Comparison of ENCODE assay signal across 5 fruit fly cellular contexts in genomic region chrX:15522426-15523153, dm6.
TF ChIP-seq lines count a peak whose summit lies in the region.

No protein-coding gene starts in this region.

- TF ChIP-seq CTCF in whole organism, embryonic (GFP tag; optimal IDR thresholded peaks at IDR 0.05; lab: Kevin White, UChicago) = no peak

TF ChIP-seq in whole organism, adult, 20 proteins besides CTCF, POLR2A, EP300 and RAD21:
- TF ChIP-seq CG1620 (GFP tag; optimal IDR thresholded peaks at IDR 0.05; lab: Kevin White, UChicago) (no peak), CG7045 (GFP tag; optimal IDR thresholded peaks at IDR 0.05; lab: Kevin White, UChicago) (no peak), tj (GFP tag; optimal IDR thresholded peaks at IDR 0.05; lab: Kevin White, UChicago) (peak; percentile 14)

TF ChIP-seq in whole organism, embryonic, 481 proteins besides CTCF, POLR2A, EP300 and RAD21:
- peak; percentile 1 for TF ChIP-seq CG12155 (GFP tag; optimal IDR thresholded peaks at IDR 0.05; lab: Kevin White, UChicago)
- TF ChIP-seq Hr78 (GFP tag; optimal IDR thresholded peaks at IDR 0.05; lab: Kevin White, UChicago) = peak in 1 of 2 experiments; percentile 72
- peak; percentile 60 for TF ChIP-seq exex (tag; optimal IDR thresholded peaks at IDR 0.05; lab: Kevin White, UChicago)
- TF ChIP-seq CG10543 (GFP tag; optimal IDR thresholded peaks at IDR 0.05; lab: Kevin White, UChicago) = peak; percentile 19
- TF ChIP-seq phol (tag; optimal IDR thresholded peaks at IDR 0.05; lab: Kevin White, UChicago) = no peak
- TF ChIP-seq Med (GFP tag; lab: Kevin White, UChicago) = peak; percentile 51
- peak; percentile 46; the same call in 1 of the 2 replicates for TF ChIP-seq GATAe (GFP tag; conservative IDR thresholded peaks at IDR 0.05; lab: Robert Waterston, UW)
- TF ChIP-seq mirr (GFP tag; optimal IDR thresholded peaks at IDR 0.05; lab: Kevin White, UChicago) = peak; percentile 1
- no peak for TF ChIP-seq peb (GFP tag; IDR thresholded peaks at IDR 0.05; lab: Robert Waterston, UW)
- peak; percentile 75 for TF ChIP-seq sug (tag; optimal IDR thresholded peaks at IDR 0.05; lab: Kevin White, UChicago)
- no peak for TF ChIP-seq CG2116 (GFP tag; optimal IDR thresholded peaks at IDR 0.05; lab: Kevin White, UChicago)
- peak; percentile 96 for TF ChIP-seq grn (GFP tag; optimal IDR thresholded peaks at IDR 0.05; lab: Kevin White, UChicago)
- no peak for TF ChIP-seq hkb (optimal IDR thresholded peaks at IDR 0.05; lab: Kevin White, UChicago)
- TF ChIP-seq hkb (GFP tag; IDR thresholded peaks at IDR 0.05; lab: Robert Waterston, UW) = no peak

TF ChIP-seq in whole organism, prepupa, 60 proteins besides CTCF, POLR2A, EP300 and RAD21 (continues in another document):
- no peak for TF ChIP-seq Sox14 (GFP tag; optimal IDR thresholded peaks at IDR 0.05; lab: Kevin White, UChicago)
- TF ChIP-seq Eip78C (GFP tag; lab: Kevin White, UChicago) = peak; percentile 52
- no peak for TF ChIP-seq achi (GFP tag; optimal IDR thresholded peaks at IDR 0.05; lab: Kevin White, UChicago)
- no peak for TF ChIP-seq CG6276 (GFP tag; optimal IDR thresholded peaks at IDR 0.05; lab: Kevin White, UChicago)
- no peak for TF ChIP-seq ss (GFP tag; optimal IDR thresholded peaks at IDR 0.05; lab: Kevin White, UChicago)
- peak; percentile 73 for TF ChIP-seq svp (GFP tag; lab: Kevin White, UChicago)
- TF ChIP-seq Sox102F (GFP tag; optimal IDR thresholded peaks at IDR 0.05; lab: Kevin White, UChicago) = no peak
- no peak for TF ChIP-seq fkh (GFP tag; optimal IDR thresholded peaks at IDR 0.05; lab: Kevin White, UChicago)
- TF ChIP-seq Ets96B (tag; optimal IDR thresholded peaks at IDR 0.05; lab: Kevin White, UChicago) = no peak
- TF ChIP-seq acj6 (GFP tag; optimal IDR thresholded peaks at IDR 0.05; lab: Kevin White, UChicago) = no peak
- no peak for TF ChIP-seq CG11762 (GFP tag; optimal IDR thresholded peaks at IDR 0.05; lab: Kevin White, UChicago; ENCODE audit: insufficient read depth)
- TF ChIP-seq CG11902 (GFP tag; optimal IDR thresholded peaks at IDR 0.05; lab: Kevin White, UChicago) = no peak
- no peak for TF ChIP-seq Eip93F (GFP tag; optimal IDR thresholded peaks at IDR 0.05; lab: Kevin White, UChicago)
- no peak for TF ChIP-seq CG31627 (GFP tag; optimal IDR thresholded peaks at IDR 0.05; lab: Kevin White, UChicago)
- no peak for TF ChIP-seq CG32006 (GFP tag; optimal IDR thresholded peaks at IDR 0.05; lab: Kevin White, UChicago)
- no peak for TF ChIP-seq CG3919 (GFP tag; optimal IDR thresholded peaks at IDR 0.05; lab: Kevin White, UChicago)
- TF ChIP-seq CG7368 (GFP tag; optimal IDR thresholded peaks at IDR 0.05; lab: Kevin White, UChicago) = no peak
- no peak for TF ChIP-seq CG15336 (GFP tag; IDR thresholded peaks at IDR 0.05; lab: Robert Waterston, UW)
- TF ChIP-seq Gug (GFP tag; IDR thresholded peaks at IDR 0.05; lab: Robert Waterston, UW) = no peak
- TF ChIP-seq fd59A (GFP tag; optimal IDR thresholded peaks at IDR 0.05; lab: Kevin White, UChicago) = no peak
- TF ChIP-seq CG10669 (GFP tag; optimal IDR thresholded peaks at IDR 0.05; lab: Kevin White, UChicago) = peak; percentile 22
- no peak for TF ChIP-seq Ets21C (GFP tag; optimal IDR thresholded peaks at IDR 0.05; lab: Kevin White, UChicago)
- no peak for TF ChIP-seq dsx (GFP tag; optimal IDR thresholded peaks at IDR 0.05; lab: Kevin White, UChicago; ENCODE audit: poor library complexity, severe bottlenecking)
- no peak for TF ChIP-seq fd85E (GFP tag; optimal IDR thresholded peaks at IDR 0.05; lab: Kevin White, UChicago)
- no peak for TF ChIP-seq spab (GFP tag; optimal IDR thresholded peaks at IDR 0.05; lab: Kevin White, UChicago)
- no peak for TF ChIP-seq CG8119 (GFP tag; IDR thresholded peaks at IDR 0.05; lab: Robert Waterston, UW)
- no peak for TF ChIP-seq Hr4 (GFP tag; optimal IDR thresholded peaks at IDR 0.05; lab: Kevin White, UChicago)

TF ChIP-seq in whole organism, pupa, 21 proteins besides CTCF, POLR2A, EP300 and RAD21:
- no peak for TF ChIP-seq D1 (tag; optimal IDR thresholded peaks at IDR 0.05; lab: Kevin White, UChicago)
- TF ChIP-seq CG32121 (GFP tag; IDR thresholded peaks at IDR 0.05; lab: Robert Waterston, UW) = no peak
- peak; percentile 40 for TF ChIP-seq CG8159 (tag; optimal IDR thresholded peaks at IDR 0.05; lab: Kevin White, UChicago)
- TF ChIP-seq CG10348 (GFP tag; IDR thresholded peaks at IDR 0.05; lab: Robert Waterston, UW) = no peak
- TF ChIP-seq EcR (GFP tag; optimal IDR thresholded peaks at IDR 0.05; lab: Kevin White, UChicago) = peak; percentile 66
- no peak for TF ChIP-seq CG4496 (GFP tag; IDR thresholded peaks at IDR 0.05; lab: Robert Waterston, UW)
- no peak for TF ChIP-seq CG34367 (tag; optimal IDR thresholded peaks at IDR 0.05; lab: Kevin White, UChicago)
- no peak for TF ChIP-seq CG9948 (tag; optimal IDR thresholded peaks at IDR 0.05; lab: Kevin White, UChicago)
- no peak for TF ChIP-seq gl (tag; optimal IDR thresholded peaks at IDR 0.05; lab: Kevin White, UChicago)
- TF ChIP-seq CG12605 (GFP tag; IDR thresholded peaks at IDR 0.05; lab: Robert Waterston, UW) = no peak

TF ChIP-seq in whole organism, wandering third instar larva, 38 proteins besides CTCF, POLR2A, EP300 and RAD21:
- no peak for TF ChIP-seq ey (GFP tag; optimal IDR thresholded peaks at IDR 0.05; lab: Kevin White, UChicago)
- TF ChIP-seq pan (optimal IDR thresholded peaks at IDR 0.05; lab: Kevin White, UChicago) = no peak
- TF ChIP-seq Myc (optimal IDR thresholded peaks at IDR 0.05; lab: Kevin White, UChicago) = no peak
- TF ChIP-seq fru (GFP tag; optimal IDR thresholded peaks at IDR 0.05; lab: Kevin White, UChicago) = no peak
- TF ChIP-seq Dif (GFP tag; optimal IDR thresholded peaks at IDR 0.05; lab: Kevin White, UChicago; ENCODE audit: partially characterized antibody) = no peak
- peak in 1 of 2 experiments; percentile 34 for TF ChIP-seq foxo (GFP tag; optimal IDR thresholded peaks at IDR 0.05; lab: Kevin White, UChicago)
- TF ChIP-seq rgr (GFP tag; optimal IDR thresholded peaks at IDR 0.05; lab: Kevin White, UChicago) = peak; percentile 10
- no peak for TF ChIP-seq Rel (GFP tag; optimal IDR thresholded peaks at IDR 0.05; lab: Kevin White, UChicago)
- TF ChIP-seq Rel (tag; optimal IDR thresholded peaks at IDR 0.05; lab: Kevin White, UChicago) = peak; percentile 49
TF ChIP-seq in whole organism, wandering third instar larva: peak in this region for 3.
